Worm (Caenorhabditis elegans): ENCODE results near the gene cht-3.

The cht-3 gene

DNA sequence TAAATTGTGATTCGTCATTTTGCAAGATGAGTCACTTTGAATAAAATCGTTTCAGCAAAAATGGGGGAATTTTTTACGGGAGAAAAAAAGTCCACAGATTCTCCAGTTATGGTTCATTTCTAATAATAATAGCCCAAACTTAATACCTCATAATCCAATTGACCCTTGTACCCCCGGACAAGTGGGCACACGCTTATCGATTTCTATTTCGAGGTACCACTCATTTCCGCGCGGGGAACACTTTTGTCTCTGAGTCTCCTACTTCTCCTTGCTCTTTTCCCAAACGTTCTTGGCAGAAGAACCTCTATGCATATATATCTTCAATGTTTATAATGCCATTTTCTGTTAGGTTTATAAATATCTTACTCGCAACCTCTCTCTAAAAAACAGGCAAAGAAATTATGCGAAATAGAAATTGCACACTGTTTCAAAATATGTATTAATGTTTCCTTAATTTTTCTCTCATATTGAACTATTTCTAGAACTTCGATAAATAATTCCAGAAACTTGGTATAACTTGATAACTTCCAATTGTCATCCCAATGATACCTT is 13.8 kb downstream of the cht-3 start, which contains the start of gene gldi-4:
Gene gldi-4 (plus strand): TSS at position 502 of the 552 bp plus-strand sequence.
- TF ChIP-seq pros-1 (tag; optimal IDR thresholded peaks at IDR 0.05), result no peak
- TF ChIP-seq unc-42 (tag; optimal IDR thresholded peaks at IDR 0.05), result peak; percentile 22
- TF ChIP-seq ceh-48 (tag; optimal IDR thresholded peaks at IDR 0.05), result peak; percentile 69

DNA sequence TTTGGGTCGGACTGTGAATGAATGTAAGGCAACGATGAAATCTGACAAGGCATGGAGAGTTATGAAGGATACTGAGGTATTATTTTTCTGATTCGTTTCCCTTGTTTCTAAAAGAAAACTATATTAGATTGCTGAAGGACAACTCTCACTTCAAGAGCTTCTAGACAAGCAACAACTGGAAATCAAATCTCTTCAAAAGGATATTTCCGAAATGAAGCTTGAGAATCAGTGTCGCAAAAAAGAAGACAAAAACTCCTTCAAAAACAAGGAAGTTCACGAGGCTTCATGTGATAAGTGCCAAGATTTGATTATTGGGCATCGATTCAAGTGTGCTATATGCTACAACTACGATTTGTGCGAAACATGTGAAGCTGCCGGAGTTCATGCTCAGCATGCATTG is 15.2 kb downstream of the cht-3 start:
- TF ChIP-seq fkh-6 (tag; optimal IDR thresholded peaks at IDR 0.05), result no peak
- no peak for TF ChIP-seq ceh-18 (tag; optimal IDR thresholded peaks at IDR 0.05)
- TF ChIP-seq ceh-22 (tag; optimal IDR thresholded peaks at IDR 0.05), result no peak
- no peak for TF ChIP-seq ceh-9 (tag; optimal IDR thresholded peaks at IDR 0.05)
- TF ChIP-seq dve-1 (tag; optimal IDR thresholded peaks at IDR 0.05), result no peak
- TF ChIP-seq ceh-19 (GFP tag; optimal IDR thresholded peaks at IDR 0.05), result no peak
- no peak for TF ChIP-seq ceh-6 (GFP tag; optimal IDR thresholded peaks at IDR 0.05)
- no peak for TF ChIP-seq pag-3 (tag; optimal IDR thresholded peaks at IDR 0.05; ENCODE audit: borderline replicate concordance)

DNA sequence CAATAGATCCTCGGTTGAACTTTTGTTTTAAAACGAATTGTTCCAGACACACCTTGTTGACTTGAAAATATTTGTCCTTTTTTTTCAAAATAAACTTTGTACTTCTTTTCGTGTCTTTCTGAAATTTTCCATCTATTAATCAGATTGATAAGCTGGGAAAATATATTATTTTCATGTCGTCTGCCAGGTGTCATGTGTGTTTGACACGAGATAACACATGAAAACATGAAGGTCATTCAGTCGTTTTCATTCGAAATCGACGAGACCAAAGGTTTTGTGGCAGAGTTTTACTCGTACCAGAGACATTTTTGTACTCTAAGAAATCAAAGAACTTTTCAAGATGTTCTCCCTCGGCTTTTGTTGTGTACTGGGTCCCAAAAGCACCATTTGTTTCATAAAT is 17.2 kb downstream of the cht-3 start:
- TF ChIP-seq hlh-30 (tag; optimal IDR thresholded peaks at IDR 0.05; ENCODE audit: insufficient read depth) (no peak), rnt-1 (tag; optimal IDR thresholded peaks at IDR 0.05) (no peak), nhr-232 (tag; optimal IDR thresholded peaks at IDR 0.05) (no peak), lim-6 (tag; optimal IDR thresholded peaks at IDR 0.05) (no peak), pqm-1 (tag; optimal IDR thresholded peaks at IDR 0.05) (no peak), ceh-14 (tag; optimal IDR thresholded peaks at IDR 0.05) (no peak), pros-1 (tag; optimal IDR thresholded peaks at IDR 0.05) (no peak), pag-3 (tag; optimal IDR thresholded peaks at IDR 0.05; ENCODE audit: borderline replicate concordance) (no peak)

ce11 chrIV:7022227-7022626 is 18.8 kb downstream of the cht-3 start:
- TF ChIP-seq unc-42 (tag; optimal IDR thresholded peaks at IDR 0.05) (no peak), fkh-6 (tag; optimal IDR thresholded peaks at IDR 0.05) (no peak), nfya-1 (tag; optimal IDR thresholded peaks at IDR 0.05) (no peak), nhr-11 (tag; optimal IDR thresholded peaks at IDR 0.05) (no peak), ztf-16 (tag; optimal IDR thresholded peaks at IDR 0.05) (no peak), ceh-19 (GFP tag; optimal IDR thresholded peaks at IDR 0.05) (no peak), unc-3 (GFP tag; conservative IDR thresholded peaks at IDR 0.05) (no peak), unc-3 (tag; optimal IDR thresholded peaks at IDR 0.05) (no peak), fax-1 (tag; optimal IDR thresholded peaks at IDR 0.05) (no peak), mec-3 (tag; optimal IDR thresholded peaks at IDR 0.05; ENCODE audit: borderline replicate concordance) (no peak), ama-1 (optimal IDR thresholded peaks at IDR 0.05) (no peak), ceh-18 (tag; optimal IDR thresholded peaks at IDR 0.05) (no peak), lin-11 (tag; optimal IDR thresholded peaks at IDR 0.05) (no peak), rnt-1 (tag; optimal IDR thresholded peaks at IDR 0.05) (no peak), ets-4 (tag; optimal IDR thresholded peaks at IDR 0.05) (no peak), ceh-30 (tag; optimal IDR thresholded peaks at IDR 0.05) (no peak)

- TF ChIP-seq C08G9.2 (tag; optimal IDR thresholded peaks at IDR 0.05), result no peak
- no peak for TF ChIP-seq ceh-6 (GFP tag; optimal IDR thresholded peaks at IDR 0.05)
- TF ChIP-seq odd-2 (tag; optimal IDR thresholded peaks at IDR 0.05), result no peak
- TF ChIP-seq elt-2 (tag; optimal IDR thresholded peaks at IDR 0.05), result peak; percentile 7
- peak; percentile 63 for TF ChIP-seq pha-2 (tag; optimal IDR thresholded peaks at IDR 0.05)
- TF ChIP-seq ceh-45 (GFP tag; IDR thresholded peaks at IDR 0.05), result no peak
- TF ChIP-seq pqm-1 (tag; optimal IDR thresholded peaks at IDR 0.05), result no peak
- no peak for TF ChIP-seq dmd-4 (tag; optimal IDR thresholded peaks at IDR 0.05; ENCODE audit: borderline replicate concordance)
- TF ChIP-seq mec-3 (tag; optimal IDR thresholded peaks at IDR 0.05; ENCODE audit: borderline replicate concordance), result no peak
- peak; percentile 20 for TF ChIP-seq hlh-8 (tag; optimal IDR thresholded peaks at IDR 0.05)
- no peak for TF ChIP-seq sdc-2 (tag; optimal IDR thresholded peaks at IDR 0.05)
- TF ChIP-seq hlh-13 (GFP tag; optimal IDR thresholded peaks at IDR 0.05), result no peak
- TF ChIP-seq sox-2 (GFP tag; IDR thresholded peaks at IDR 0.05), result no peak; the same call in 1 of the 2 replicates
- no peak for TF ChIP-seq unc-86 (tag; optimal IDR thresholded peaks at IDR 0.05)
- TF ChIP-seq unc-3 (GFP tag; conservative IDR thresholded peaks at IDR 0.05), result no peak
- no peak for TF ChIP-seq unc-3 (tag; optimal IDR thresholded peaks at IDR 0.05)
- no peak for TF ChIP-seq nhr-11 (tag; optimal IDR thresholded peaks at IDR 0.05)
- TF ChIP-seq ceh-18 (tag; optimal IDR thresholded peaks at IDR 0.05), result no peak
- TF ChIP-seq K09A11.1 (tag; optimal IDR thresholded peaks at IDR 0.05; ENCODE audit: insufficient read depth), result no peak
- no peak for TF ChIP-seq ceh-30 (tag; optimal IDR thresholded peaks at IDR 0.05)
- no peak for TF ChIP-seq npax-4 (tag; optimal IDR thresholded peaks at IDR 0.05)
- TF ChIP-seq T23F11.4 (GFP tag; optimal IDR thresholded peaks at IDR 0.05), result no peak
- TF ChIP-seq ref-2 (tag; optimal IDR thresholded peaks at IDR 0.05), result no peak
- TF ChIP-seq tbx-2 (tag; optimal IDR thresholded peaks at IDR 0.05), result no peak
- no peak for TF ChIP-seq ceh-48 (tag; optimal IDR thresholded peaks at IDR 0.05)
These were observed 19.6 kb downstream of the cht-3 start for ce11 chrIV:7023004-7023403.

Measured in whole organism, late embryonic.